Fruit fly (Drosophila melanogaster) whole organism, wandering third instar larva: ENCODE data around the gene CG14105.

Source experiments
- CG9705 ChIP-seq: fragments of 200-800 bp; sonication (Bioruptor generic); optimal IDR thresholded peaks from 2 replicates; lab custom pipeline; 2018; ENCODE audit warnings: missing biosample characterization, mild to moderate bottlenecking, missing genetic modification characterization
- Hr78 ChIP-seq: fragments of >200 bp; optimal IDR thresholded peaks from 2 replicates; lab custom pipeline; 2017; ENCODE audit warnings: missing biosample characterization, missing genetic modification characterization
- OdsH ChIP-seq: fragments of 200-800 bp; sonication (Bioruptor generic); optimal IDR thresholded peaks from 2 replicates; lab custom pipeline; 2016; ENCODE audit warnings: missing biosample characterization, mild to moderate bottlenecking, missing genetic modification characterization
- br ChIP-seq: fragments of 200-800 bp; sonication (Bioruptor generic); optimal IDR thresholded peaks from 2 replicates; lab custom pipeline; 2016; ENCODE audit warnings: missing biosample characterization, missing genetic modification characterization
- dl ChIP-seq, 2 experiments: fragments of 175-275, 200-275 bp in 1 of 2; fragments of 200-275 bp in 1 of 2; sonication (Bioruptor generic); optimal IDR thresholded peaks; lab custom pipeline; 2018; ENCODE audit warnings: mild to moderate bottlenecking in 2 of 2, missing biosample characterization in 2 of 2, missing genetic modification characterization in 2 of 2, moderate library complexity in 2 of 2; ENCODE audit not compliant: partially characterized antibody in 2 of 2, insufficient read depth in 1 of 2
- rgr ChIP-seq: fragments of 200-800 bp; sonication (Bioruptor generic); optimal IDR thresholded peaks from 3 replicates; lab custom pipeline; 2016; ENCODE audit warnings: missing biosample characterization, mild to moderate bottlenecking, missing genetic modification characterization
- sage ChIP-seq: fragments of 200-800 bp; sonication (Bioruptor generic); optimal IDR thresholded peaks from 2 replicates; lab custom pipeline; 2016; ENCODE audit warnings: missing biosample characterization, mild to moderate bottlenecking, missing genetic modification characterization
- usp ChIP-seq: fragments of >200 bp; optimal IDR thresholded peaks from 2 replicates; lab custom pipeline; 2017; ENCODE audit warnings: missing biosample characterization, missing genetic modification characterization

dm6 chr3L:13452281-13452680 lies 25.8 kb upstream of the CG14105 start:
- TF ChIP-seq br (GFP tag; lab: Kevin White, UChicago) (no peak), usp (GFP tag; lab: Kevin White, UChicago) (no peak), rgr (no peak), OdsH (GFP tag; lab: Kevin White, UChicago) (no peak), CG9705 (no peak), sage (GFP tag; lab: Kevin White, UChicago) (no peak), Hr78 (GFP tag; lab: Kevin White, UChicago) (no peak), dl (GFP tag; optimal IDR thresholded peaks at IDR 0.05; lab: Kevin White, UChicago; ENCODE audit: insufficient read depth in 1 of 2, partially characterized antibody in 2 of 2) (no peak)
